Worm (Caenorhabditis elegans) whole organism, L1 larva: ENCODE measurements around the gene his-42.
A peak's percentile ranks its signal among the peaks of the same experiment; 100 is the strongest.

Experiments
- C34B4.2 ChIP-seq: sonication (generic microtip); optimal IDR thresholded peaks from 2 replicates; lab custom pipeline; 2017; ENCODE audit warnings: mild to moderate bottlenecking, missing genetic modification characterization, missing compliant biosample characterization
- ama-1 ChIP-seq: fragments of 150-350 bp; optimal IDR thresholded peaks from 2 replicates; lab custom pipeline; 2014
- jun-1 ChIP-seq: fragments of 150-350 bp; optimal IDR thresholded peaks from 2 replicates; lab custom pipeline; 2014; ENCODE audit warnings: missing biosample characterization, missing genetic modification reagents, missing genetic modification characterization
- lin-15B ChIP-seq: fragments of 150-350 bp; sonication (generic microtip); optimal IDR thresholded peaks from 3 replicates; lab custom pipeline; 2014; ENCODE audit warnings: missing biosample characterization, missing genetic modification characterization
- lsy-2 ChIP-seq, 2 experiments: fragments of 150-350 bp; optimal IDR thresholded peaks; 2 replicates each; lab custom pipeline; 2014; ENCODE audit warnings: missing biosample characterization in 2 of 2, missing genetic modification characterization in 2 of 2
- nhr-77 ChIP-seq: fragments of 150-350 bp; optimal IDR thresholded peaks from 2 replicates; lab custom pipeline; 2014; ENCODE audit warnings: missing biosample characterization, missing genetic modification characterization
- nhr-90 ChIP-seq: sonication (generic microtip); optimal IDR thresholded peaks from 2 replicates; lab custom pipeline; 2016; ENCODE audit warnings: mild to moderate bottlenecking, missing genetic modification characterization, missing compliant biosample characterization; ENCODE audit not compliant: poor library complexity
- skn-1 ChIP-seq: fragments of 150-350 bp; optimal IDR thresholded peaks from 2 replicates; lab custom pipeline; 2014; ENCODE audit warnings: missing biosample characterization, missing genetic modification characterization
- tbx-2 ChIP-seq: sonication (generic microtip); optimal IDR thresholded peaks from 2 replicates; lab custom pipeline; 2016; ENCODE audit warnings: missing genetic modification characterization, missing compliant biosample characterization
- unc-62 ChIP-seq: fragments of 150-350 bp; optimal IDR thresholded peaks from 2 replicates; lab custom pipeline; 2014; ENCODE audit warnings: missing biosample characterization, missing genetic modification reagents, missing genetic modification characterization
- zag-1 ChIP-seq: fragments of 150-350 bp; optimal IDR thresholded peaks from 2 replicates; lab custom pipeline; 2014; ENCODE audit warnings: missing biosample characterization, missing genetic modification characterization
- ztf-11 ChIP-seq, 2 experiments: sonication (generic microtip); optimal IDR thresholded peaks; 2 replicates each; lab custom pipeline; 2016 to 2017; ENCODE audit warnings: missing genetic modification characterization in 2 of 2, missing biosample characterization in 1 of 2, missing compliant biosample characterization in 1 of 2

ce11 chrII:13859847-13860246 is 31.4 kb upstream of the his-42 start:
- TF ChIP-seq ztf-11 (tag; optimal IDR thresholded peaks at IDR 0.05; lab: Kevin White, UChicago) (no peak), unc-62 (GFP tag; lab: Kevin White, UChicago) (no peak), lin-15B (tag; lab: Kevin White, UChicago) (no peak), lsy-2 (tag; optimal IDR thresholded peaks at IDR 0.05; lab: Kevin White, UChicago) (no peak), C34B4.2 (tag; lab: Kevin White, UChicago) (no peak), zag-1 (no peak), jun-1 (tag; lab: Kevin White, UChicago) (peak; percentile 40), ama-1 (no peak), tbx-2 (tag; lab: Kevin White, UChicago) (no peak), nhr-90 (tag; lab: Kevin White, UChicago) (no peak), nhr-77 (tag; lab: Kevin White, UChicago) (no peak), skn-1 (no peak)
